Fruit fly (Drosophila melanogaster): ENCODE data around the gene rno.

The rno gene

DNA sequence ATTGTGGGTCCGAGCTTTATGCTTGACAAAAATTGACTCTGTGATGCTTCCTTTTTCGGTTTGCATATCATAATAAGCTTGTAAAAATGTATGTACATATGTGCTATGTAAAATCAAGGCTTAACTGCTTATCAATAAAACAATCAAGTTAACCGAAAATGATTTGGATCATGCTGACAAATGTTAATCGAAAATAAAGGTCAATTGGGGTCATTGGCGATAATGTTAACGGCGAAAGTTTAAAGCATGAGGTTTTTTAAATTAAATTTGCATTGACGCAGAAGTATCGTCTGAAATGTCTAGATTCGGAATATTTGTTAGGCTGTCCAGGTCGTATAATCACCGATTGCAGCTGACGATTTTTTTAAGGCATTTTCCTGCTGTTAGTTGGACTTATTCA, 16.8 kb upstream of the rno start, which contains the start of gene Kaz1-ORFB:
Gene Kaz1-ORFB, plus strand, starts transcription at position 301 of the 400 bp plus-strand sequence.
- TF ChIP-seq CG17801 (GFP tag; optimal IDR thresholded peaks at IDR 0.05; ENCODE audit: partially characterized antibody) = no peak

DNA sequence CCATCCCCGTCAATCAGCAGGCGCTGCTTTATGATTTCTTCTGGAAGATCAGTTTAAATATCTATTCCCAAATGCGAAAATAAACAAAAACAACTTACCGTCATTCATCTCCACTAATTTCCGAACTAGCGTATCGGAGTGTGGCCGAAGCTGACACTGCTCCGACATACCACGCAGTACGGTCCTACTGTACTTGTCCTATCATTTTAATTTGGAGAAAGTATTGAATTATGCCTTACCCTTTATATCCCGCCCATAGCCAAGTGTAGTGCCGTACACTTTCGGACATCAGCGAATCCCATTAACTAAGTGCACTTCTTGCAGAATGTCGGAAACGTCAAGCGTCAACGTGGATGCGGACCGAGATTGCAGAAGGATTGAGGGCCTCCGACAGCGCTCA, 13.0 kb upstream of the rno start, which contains the start of the genes thoc7 and Dis3l2:
Gene thoc7, minus strand, starts transcription at position 168 of the 400 bp plus-strand sequence.
Gene Dis3l2, plus strand, starts transcription at position 190 of the 400 bp plus-strand sequence.
- TF ChIP-seq CG17801 (GFP tag; optimal IDR thresholded peaks at IDR 0.05; ENCODE audit: partially characterized antibody) = peak; percentile 11

DNA sequence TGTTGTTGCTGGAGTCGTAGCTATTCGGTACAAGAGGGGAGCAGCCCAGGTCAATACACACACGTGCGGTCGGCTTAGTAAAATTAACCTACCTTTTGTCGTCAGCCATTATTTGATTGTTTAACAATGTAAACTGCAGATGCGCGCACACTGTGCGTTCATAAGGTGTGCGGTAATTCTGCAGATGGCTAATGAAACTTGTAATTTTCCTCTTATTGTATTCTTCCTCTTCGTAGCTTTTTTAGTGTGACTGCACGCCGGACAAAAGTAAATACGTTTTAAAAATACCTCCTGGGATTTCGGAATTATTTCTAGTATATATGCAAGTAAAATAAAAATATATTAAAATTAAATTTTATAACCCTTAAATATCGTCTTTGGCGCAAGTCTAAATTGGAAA, 11.6 kb upstream of the rno start, which contains the start of gene Prp4k:
Gene Prp4k, minus strand, starts transcription at position 258 of the 400 bp plus-strand sequence.
- TF ChIP-seq CG17801 (GFP tag; optimal IDR thresholded peaks at IDR 0.05; ENCODE audit: partially characterized antibody) = peak; percentile 40

DNA sequence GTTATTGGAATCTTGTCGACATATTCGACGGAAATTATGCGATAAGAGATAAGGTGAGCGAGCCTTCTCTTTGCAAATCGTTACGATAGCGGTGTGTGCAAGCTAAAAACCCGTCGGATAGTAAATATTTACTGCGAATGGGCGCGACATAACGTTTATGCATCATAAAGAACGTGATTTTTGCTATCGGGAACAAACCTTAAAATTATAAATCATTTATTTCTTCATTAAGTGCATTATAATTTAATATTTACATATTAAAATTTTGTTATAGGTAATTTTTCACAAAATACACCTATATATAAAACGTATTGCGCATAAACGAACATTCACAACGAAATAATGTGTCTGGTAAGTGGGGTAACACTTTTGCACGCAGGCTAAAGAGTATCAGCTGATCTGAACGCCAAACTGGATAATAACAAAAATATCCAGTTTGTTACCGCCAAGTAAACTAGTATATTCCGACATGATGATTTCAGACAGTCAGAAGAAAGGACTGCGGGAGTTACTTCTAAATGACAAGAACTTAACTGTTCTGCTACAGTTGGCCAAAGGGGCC, 6.2 kb upstream of the rno start, which contains the start of the genes Gk1 and CG13876:
Gene Gk1, minus strand, starts transcription at position 122 of the 562 bp plus-strand sequence.
Gene CG13876, plus strand, starts transcription at position 412 of the 562 bp plus-strand sequence.
- peak; percentile 99 for TF ChIP-seq CG17801 (GFP tag; optimal IDR thresholded peaks at IDR 0.05; ENCODE audit: partially characterized antibody)

DNA sequence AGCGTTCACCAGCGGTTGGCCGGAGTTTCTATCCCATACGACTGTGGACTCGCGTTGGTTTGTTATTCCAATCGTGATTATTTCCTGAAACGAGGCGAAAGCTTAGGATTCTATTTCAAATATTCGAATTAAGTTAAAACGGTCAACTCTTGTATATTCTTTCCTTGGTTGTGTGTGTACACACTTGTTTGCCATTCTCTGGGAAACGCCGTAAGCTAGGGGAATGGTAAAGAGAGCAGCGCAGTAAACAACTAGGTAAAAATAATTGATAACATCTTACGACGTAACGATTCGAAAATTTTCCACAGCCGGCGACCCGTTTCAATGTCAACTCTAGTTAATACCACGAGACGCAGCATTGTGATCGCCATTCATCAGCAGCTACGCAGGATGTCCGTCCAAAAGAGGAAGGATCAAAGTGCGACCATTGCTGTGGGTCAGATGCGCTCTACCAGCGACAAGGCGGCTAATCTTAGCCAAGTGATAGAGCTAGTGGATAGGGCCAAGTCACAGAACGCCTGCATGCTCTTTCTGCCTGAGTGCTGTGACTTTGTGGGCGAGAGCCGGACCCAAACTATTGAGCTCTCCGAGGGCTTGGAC, 4.1 kb upstream of the rno start, which contains the start of gene NitFhit:
Gene NitFhit, plus strand, starts transcription at position 195 of the 600 bp plus-strand sequence.
- no peak for TF ChIP-seq CG17801 (GFP tag; optimal IDR thresholded peaks at IDR 0.05; ENCODE audit: partially characterized antibody)

DNA sequence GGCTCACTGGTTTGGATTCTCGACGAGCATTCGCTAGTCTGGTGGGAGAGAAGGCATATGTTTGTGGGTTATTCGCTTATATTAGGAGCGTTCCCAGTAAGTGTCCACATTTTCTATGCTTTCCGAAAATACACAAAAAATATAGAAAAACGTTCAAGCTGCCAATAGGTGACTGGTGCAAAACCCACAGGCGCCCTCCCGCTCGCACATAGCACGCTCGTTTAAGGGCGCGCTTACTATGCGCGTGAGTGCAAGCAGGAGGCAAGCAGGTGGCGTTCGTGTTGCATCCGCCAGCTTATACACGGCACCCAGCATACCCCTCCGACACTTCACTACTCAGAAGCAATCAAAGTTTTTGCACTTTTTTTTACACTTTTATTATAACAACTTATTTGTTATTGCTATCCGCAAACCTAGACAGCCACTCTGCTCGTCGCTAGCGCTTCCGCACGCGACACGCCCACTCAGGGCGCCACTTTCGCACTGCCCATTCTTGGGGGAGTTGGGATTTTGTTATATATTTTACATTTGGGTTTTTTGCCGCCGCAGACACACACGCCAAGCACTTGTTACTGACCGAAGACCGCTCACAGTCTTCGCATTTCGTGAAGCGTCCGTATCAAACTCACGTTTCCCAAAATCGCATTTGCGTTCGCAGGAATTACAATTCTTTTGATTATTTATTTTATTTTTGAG, 364 bp downstream of the rno start:
- no peak for TF ChIP-seq CG17801 (GFP tag; optimal IDR thresholded peaks at IDR 0.05; ENCODE audit: partially characterized antibody)

DNA sequence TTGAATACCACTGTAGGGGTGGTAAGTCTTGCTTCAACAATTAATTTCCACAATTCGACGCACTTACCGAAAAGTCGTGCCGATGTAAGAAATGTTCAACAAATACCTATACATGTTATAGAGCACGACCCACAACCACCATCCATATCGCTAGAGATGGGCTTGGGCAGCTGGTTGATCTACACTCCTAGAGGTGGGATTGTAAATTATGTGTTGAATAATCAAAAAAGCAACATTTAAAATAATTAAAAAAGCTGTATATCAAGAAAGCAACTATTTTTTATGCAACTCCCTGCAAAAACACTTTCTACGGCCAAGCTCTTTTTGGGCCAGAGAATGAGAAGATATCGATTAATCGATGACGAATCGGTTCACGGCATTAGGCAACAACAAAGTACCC, 15.3 kb downstream of the rno start, which contains the start of the genes CG34140, Mkp and Mtch:
Gene CG34140, minus strand, starts transcription at position 174 of the 400 bp plus-strand sequence.
Gene Mkp, minus strand, starts transcription at position 290 of the 400 bp plus-strand sequence.
Gene Mtch, plus strand, starts transcription at position 376 of the 400 bp plus-strand sequence.
- peak; percentile 87 for TF ChIP-seq CG17801 (GFP tag; optimal IDR thresholded peaks at IDR 0.05; ENCODE audit: partially characterized antibody)

DNA sequence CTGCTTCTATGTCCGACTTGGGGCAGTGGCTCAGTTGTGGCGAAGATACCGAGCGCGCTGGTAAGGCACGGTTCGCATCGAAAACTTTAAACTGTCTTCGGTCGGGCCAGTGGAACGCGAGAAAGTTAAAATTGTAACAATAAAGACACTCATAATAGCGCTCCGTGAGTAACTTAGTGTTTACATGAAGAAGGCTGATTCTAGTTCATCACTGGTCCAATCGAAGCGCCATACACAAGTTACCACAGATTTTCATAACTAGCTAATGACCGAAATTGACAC, 19.4 kb downstream of the rno start:
- peak; percentile 16 for TF ChIP-seq CG17801 (GFP tag; optimal IDR thresholded peaks at IDR 0.05; ENCODE audit: partially characterized antibody)

DNA sequence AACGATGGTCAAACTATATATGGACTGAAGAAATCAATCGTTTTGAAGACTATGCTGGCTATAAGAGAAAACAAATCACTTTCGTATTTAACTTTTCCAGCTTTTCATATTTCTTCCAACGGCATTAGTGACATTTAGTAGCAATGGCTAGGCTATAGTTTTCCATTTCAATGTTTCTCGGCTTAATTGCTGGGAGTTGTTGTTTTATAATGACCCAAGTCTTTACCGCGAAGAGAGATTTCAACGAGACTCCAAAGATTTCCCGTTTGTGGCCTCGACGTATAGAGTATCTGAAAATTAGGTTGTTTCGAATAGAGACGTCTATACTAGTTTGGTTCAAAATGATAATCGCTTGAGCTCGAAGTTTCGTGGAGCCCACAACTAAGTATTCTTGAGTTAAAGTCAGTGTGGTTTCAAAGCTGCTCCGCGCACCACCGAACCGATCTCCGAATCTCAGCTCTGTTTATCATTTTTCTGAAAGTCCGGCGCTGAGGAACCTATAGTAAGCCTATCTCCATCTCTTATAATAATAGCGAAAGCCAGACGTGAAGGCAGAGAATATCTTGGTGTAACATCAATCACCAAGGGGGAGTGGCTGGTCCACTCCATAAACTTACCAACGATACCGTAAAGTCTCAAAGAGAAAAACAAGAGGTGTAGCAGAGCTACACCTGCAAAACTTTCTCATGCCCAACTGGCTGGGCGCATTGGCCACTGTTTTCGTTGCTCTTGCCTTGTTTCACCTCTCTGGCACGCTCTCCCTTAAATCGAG, 19.9 kb downstream of the rno start, which contains the start of gene CG13875:
Gene CG13875, plus strand, starts transcription at position 434 of the 772 bp plus-strand sequence.
- no peak for TF ChIP-seq CG17801 (GFP tag; optimal IDR thresholded peaks at IDR 0.05; ENCODE audit: partially characterized antibody)

DNA sequence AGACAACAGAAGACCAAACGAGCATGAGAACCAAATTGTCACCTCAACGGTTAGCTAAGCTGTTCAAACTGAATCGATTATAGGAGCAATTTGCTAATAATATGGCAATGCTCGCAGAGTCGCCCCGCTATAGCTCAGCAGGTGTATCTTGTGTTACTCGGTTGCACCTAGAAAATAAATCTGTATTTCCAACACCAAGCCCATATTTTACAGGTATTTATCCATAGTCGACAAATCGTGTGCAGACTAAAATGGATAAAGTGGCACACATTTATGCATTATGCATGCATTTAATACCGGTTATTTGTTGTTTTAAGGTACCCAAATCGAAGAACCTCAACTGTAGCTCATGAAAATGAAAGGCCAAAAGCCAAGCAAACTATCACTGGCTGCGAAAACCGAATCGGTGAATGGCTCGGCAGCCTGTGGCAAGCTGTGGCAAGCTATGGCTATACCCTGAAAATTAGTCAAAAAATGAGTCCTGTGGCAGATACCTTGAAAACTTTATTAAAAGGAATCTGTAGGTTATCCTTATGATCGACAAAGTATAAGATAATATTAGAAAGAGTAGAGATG, 20.6 kb downstream of the rno start, which contains the start of gene Vdup1:
Gene Vdup1, minus strand, starts transcription at position 51 of the 576 bp plus-strand sequence.
- no peak for TF ChIP-seq CG17801 (GFP tag; optimal IDR thresholded peaks at IDR 0.05; ENCODE audit: partially characterized antibody)

DNA sequence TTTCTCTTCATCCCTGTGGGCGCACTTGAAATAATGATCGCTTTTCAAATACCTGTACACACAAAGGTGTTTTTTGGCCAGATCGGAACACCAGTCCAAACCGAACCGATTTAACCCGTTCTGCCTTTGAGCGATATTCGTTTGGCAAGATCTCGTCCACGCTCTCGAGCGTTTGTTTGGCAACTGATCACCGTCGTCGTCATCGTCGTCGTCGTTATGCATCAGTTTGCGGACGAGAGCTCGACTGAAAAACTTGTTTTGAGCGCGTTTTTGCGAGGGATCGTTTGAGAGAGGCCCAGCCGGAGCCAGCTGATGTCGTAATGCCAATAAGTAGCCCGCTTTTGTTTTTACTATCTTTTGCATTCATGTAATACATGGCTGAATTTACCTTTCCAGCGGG, 21.1 kb downstream of the rno start:
- TF ChIP-seq CG17801 (GFP tag; optimal IDR thresholded peaks at IDR 0.05; ENCODE audit: partially characterized antibody) = no peak

DNA sequence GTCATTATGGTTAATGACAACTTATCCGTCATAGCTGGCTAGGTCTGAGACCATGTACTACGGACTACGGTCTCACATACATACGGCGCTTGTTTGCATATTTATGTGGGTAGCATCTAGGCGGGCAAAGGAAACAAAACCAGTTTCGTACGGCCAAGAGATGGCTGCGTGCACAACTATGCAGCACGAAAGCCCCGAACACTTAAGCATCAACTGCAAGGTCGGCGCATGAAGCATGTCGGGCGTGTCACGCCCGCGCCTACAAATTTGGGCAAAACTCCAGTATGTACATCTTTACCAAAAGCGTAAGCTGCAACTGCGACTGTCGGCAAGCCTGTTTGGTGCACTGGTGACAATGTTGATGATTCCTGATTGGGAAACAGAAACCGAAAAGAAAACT, 21.6 kb downstream of the rno start:
- TF ChIP-seq CG17801 (GFP tag; optimal IDR thresholded peaks at IDR 0.05; ENCODE audit: partially characterized antibody) = no peak

DNA sequence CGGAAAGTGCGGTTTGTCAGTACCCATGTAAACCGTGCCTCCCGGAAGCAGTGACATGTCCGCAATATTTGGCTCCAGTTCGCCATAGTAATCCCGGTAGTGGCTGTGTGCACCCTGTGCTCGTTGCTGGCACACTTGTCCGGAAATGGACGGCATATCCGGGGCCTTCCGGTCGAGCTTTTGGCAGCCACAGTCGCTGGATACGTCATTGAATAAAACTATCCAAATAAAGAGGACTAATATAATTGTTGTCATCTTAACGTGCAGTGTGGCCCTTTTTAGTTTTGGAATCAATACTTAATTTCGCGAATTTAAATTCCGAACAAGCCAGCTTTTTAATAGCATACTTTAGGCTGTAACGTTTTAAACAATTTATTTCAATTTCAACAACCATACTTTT, 23.6 kb downstream of the rno start, which contains the start of gene CG7049:
Gene CG7049, minus strand, starts transcription at position 280 of the 400 bp plus-strand sequence.
- TF ChIP-seq CG17801 (GFP tag; optimal IDR thresholded peaks at IDR 0.05; ENCODE audit: partially characterized antibody) = peak; percentile 43

DNA sequence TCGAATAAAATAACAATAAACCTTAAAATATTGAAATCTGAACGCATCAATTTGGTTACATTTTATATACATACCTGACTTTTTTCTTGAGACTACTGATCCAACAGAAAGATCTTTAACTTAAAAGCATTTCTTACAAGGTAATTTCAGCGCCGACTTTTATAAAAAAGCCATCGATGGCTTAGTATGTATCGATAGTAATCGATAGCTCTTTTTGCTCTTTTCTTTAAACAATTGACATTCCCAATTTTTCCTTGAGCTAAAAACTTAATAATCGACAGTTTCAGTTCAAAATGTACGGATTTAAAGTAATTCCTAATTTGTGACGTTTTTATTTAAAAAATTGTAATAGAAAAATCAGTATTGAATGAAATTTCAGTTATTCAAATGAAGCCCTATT, 25.1 kb downstream of the rno start:
- TF ChIP-seq CG17801 (GFP tag; optimal IDR thresholded peaks at IDR 0.05; ENCODE audit: partially characterized antibody) = no peak

All from ovary, adult (tissue).